Fruit fly (Drosophila melanogaster) whole organism, embryonic: ENCODE measurements around the gene CG31792.
A peak's percentile ranks its signal among the peaks of the same experiment; 100 is the strongest.

Experiments used
- Abd-B ChIP-seq: fragments of 200-800 bp; sonication (Bioruptor generic); optimal IDR thresholded peaks from 2 replicates; lab custom pipeline; 2018; ENCODE audit warnings: missing biosample characterization, mild to moderate bottlenecking, missing genetic modification characterization, moderate library complexity
- Adf1 ChIP-seq: fragments of 200-800 bp; sonication (Bioruptor generic); IDR thresholded peaks from 2 replicates; pipeline ENCODE4 v1.3.6; 2022; ENCODE audit warnings: missing biosample characterization, missing genetic modification characterization
- Aef1 ChIP-seq: fragments of 200-800 bp; sonication (Bioruptor generic); IDR thresholded peaks from 3 replicates; pipeline ENCODE4 v1.3.6; 2022; ENCODE audit warnings: missing biosample characterization, missing genetic modification characterization
- CG10267 ChIP-seq: fragments of 200-800 bp; sonication (Bioruptor generic); optimal IDR thresholded peaks from 2 replicates; lab custom pipeline; 2018; ENCODE audit warnings: missing biosample characterization, mild to moderate bottlenecking, missing genetic modification characterization, moderate library complexity
- CG10462 ChIP-seq: fragments of 200-800 bp; sonication (Bioruptor generic); optimal IDR thresholded peaks from 2 replicates; lab custom pipeline; 2016; ENCODE audit warnings: missing biosample characterization, missing genetic modification characterization
- CG11504 ChIP-seq: fragments of 200-800 bp; sonication (Bioruptor generic); optimal IDR thresholded peaks from 3 replicates; lab custom pipeline; 2019; ENCODE audit warnings: missing biosample characterization, mild to moderate bottlenecking, missing genetic modification characterization, moderate library complexity
- CG11696 ChIP-seq: fragments of 200-800 bp; sonication (Bioruptor generic); IDR thresholded peaks from 2 replicates; pipeline ENCODE4 v1.3.6; 2022; ENCODE audit warnings: missing biosample characterization, missing genetic modification characterization
- CG12236 ChIP-seq: fragments of 200-800 bp; sonication (Bioruptor generic); optimal IDR thresholded peaks from 2 replicates; lab custom pipeline; 2016; ENCODE audit warnings: missing biosample characterization, missing genetic modification characterization
- CG12299 ChIP-seq: fragments of 200-800 bp; sonication (Bioruptor generic); optimal IDR thresholded peaks from 2 replicates; lab custom pipeline; 2018; ENCODE audit warnings: missing biosample characterization, mild to moderate bottlenecking, missing genetic modification characterization
- CG12391 ChIP-seq: fragments of 200-800 bp; sonication (Bioruptor generic); optimal IDR thresholded peaks from 3 replicates; lab custom pipeline; 2018; ENCODE audit warnings: missing biosample characterization, mild to moderate bottlenecking, missing genetic modification characterization, moderate library complexity
- CG14667 ChIP-seq: fragments of 200-800 bp; sonication (Bioruptor generic); IDR thresholded peaks from 2 replicates; pipeline ENCODE4 v1.3.6; 2022; ENCODE audit warnings: missing biosample characterization, missing genetic modification characterization
- CG14710 ChIP-seq: fragments of 200-800 bp; sonication (Bioruptor generic); optimal IDR thresholded peaks from 3 replicates; lab custom pipeline; 2019; ENCODE audit warnings: missing biosample characterization, mild to moderate bottlenecking, missing genetic modification characterization, moderate library complexity
- CG17361 ChIP-seq: fragments of 200-800 bp; sonication (Bioruptor generic); IDR thresholded peaks from 3 replicates; pipeline ENCODE4 v1.3.6; 2022; ENCODE audit warnings: missing biosample characterization, missing genetic modification characterization
- CG2120 ChIP-seq: fragments of 200-800 bp; sonication (Bioruptor generic); optimal IDR thresholded peaks from 3 replicates; lab custom pipeline; 2016; ENCODE audit warnings: missing biosample characterization, missing genetic modification characterization
- CG2202 ChIP-seq: fragments of 200-800 bp; sonication (Bioruptor generic); optimal IDR thresholded peaks from 2 replicates; lab custom pipeline; 2018; ENCODE audit warnings: missing biosample characterization, mild to moderate bottlenecking, missing genetic modification characterization
- CG2678 ChIP-seq: fragments of 200-800 bp; sonication (Bioruptor generic); optimal IDR thresholded peaks from 3 replicates; lab custom pipeline; 2019; ENCODE audit warnings: missing biosample characterization, mild to moderate bottlenecking, missing genetic modification characterization, moderate library complexity
- CG30403 ChIP-seq: fragments of 200-800 bp; sonication (Bioruptor generic); optimal IDR thresholded peaks from 3 replicates; lab custom pipeline; 2016; ENCODE audit warnings: missing biosample characterization, missing genetic modification characterization
- CG3407 ChIP-seq: fragments of 200-800 bp; sonication (Bioruptor generic); optimal IDR thresholded peaks from 2 replicates; lab custom pipeline; 2018; ENCODE audit warnings: missing biosample characterization, mild to moderate bottlenecking, missing genetic modification characterization
- CG4730 ChIP-seq: fragments of 200-800 bp; sonication (Bioruptor generic); IDR thresholded peaks from 2 replicates; pipeline ENCODE4 v1.3.6; 2022; ENCODE audit warnings: missing biosample characterization, missing genetic modification characterization
- CG5180 ChIP-seq: fragments of 200-800 bp; sonication (Bioruptor generic); optimal IDR thresholded peaks from 3 replicates; lab custom pipeline; 2017; ENCODE audit warnings: missing biosample characterization, missing genetic modification characterization, mild to moderate bottlenecking, moderate library complexity, missing genetic modification reagents
- CG6254 ChIP-seq: fragments of 200-800 bp; sonication (Bioruptor generic); optimal IDR thresholded peaks from 3 replicates; lab custom pipeline; 2017; ENCODE audit warnings: mild to moderate bottlenecking, missing biosample characterization, missing genetic modification reagents, missing genetic modification characterization
- CG6683 ChIP-seq: fragments of 200-800 bp; sonication (Bioruptor generic); optimal IDR thresholded peaks from 2 replicates; lab custom pipeline; 2017; ENCODE audit warnings: missing biosample characterization, mild to moderate bottlenecking, missing genetic modification characterization, missing genetic modification reagents
- CG9932 ChIP-seq: fragments of 200-800 bp; sonication (Bioruptor generic); IDR thresholded peaks from 2 replicates; pipeline ENCODE4 v1.3.6; 2022; ENCODE audit warnings: missing biosample characterization, missing genetic modification characterization
- D19A ChIP-seq: fragments of 200-800 bp; optimal IDR thresholded peaks from 3 replicates; lab custom pipeline; 2019; ENCODE audit warnings: missing biosample characterization, mild to moderate bottlenecking, missing genetic modification characterization, moderate library complexity
- Fer2 ChIP-seq: fragments of 200-800 bp; sonication (Bioruptor generic); optimal IDR thresholded peaks from 2 replicates; lab custom pipeline; 2018; ENCODE audit warnings: missing biosample characterization, mild to moderate bottlenecking, missing genetic modification characterization, moderate library complexity
- H2.0 ChIP-seq: fragments of 200-800 bp; sonication (Bioruptor generic); IDR thresholded peaks from 2 replicates; pipeline ENCODE4 v1.3.6; 2022; ENCODE audit warnings: missing biosample characterization, missing genetic modification characterization
- Hr78 ChIP-seq, 2 experiments: fragments of 200-800 bp in 1 of 2; fragments of >200 bp in 1 of 2; sonication (Bioruptor generic) in 1 of 2; optimal IDR thresholded peaks; 2 replicates each; lab custom pipeline; 2017 to 2019; ENCODE audit warnings: missing biosample characterization in 2 of 2, missing genetic modification characterization in 2 of 2, mild to moderate bottlenecking in 1 of 2, moderate library complexity in 1 of 2
- Hsf ChIP-seq: fragments of 200-800 bp; sonication (Bioruptor generic); optimal IDR thresholded peaks from 3 replicates; lab custom pipeline; 2016; ENCODE audit warnings: missing biosample characterization, missing genetic modification characterization
- MBD-R2 ChIP-seq: fragments of 200-800 bp; sonication (Bioruptor generic); IDR thresholded peaks from 2 replicates; pipeline ENCODE4 v1.3.6; 2022; ENCODE audit warnings: missing biosample characterization, missing genetic modification characterization
- Meics ChIP-seq: fragments of 200-800 bp; sonication (Bioruptor generic); optimal IDR thresholded peaks from 2 replicates; lab custom pipeline; 2017; ENCODE audit warnings: missing biosample characterization, mild to moderate bottlenecking, missing genetic modification characterization
- Nf-YB ChIP-seq: fragments of 200-800 bp; sonication (Bioruptor generic); optimal IDR thresholded peaks from 3 replicates; lab custom pipeline; 2019; ENCODE audit warnings: missing biosample characterization, mild to moderate bottlenecking, missing genetic modification characterization, moderate library complexity
- Tbp ChIP-seq: fragments of >200 bp; optimal IDR thresholded peaks from 2 replicates; lab custom pipeline; 2018; ENCODE audit warnings: missing biosample characterization, missing genetic modification characterization
- Usf ChIP-seq: fragments of 200-800 bp; sonication (Bioruptor generic); optimal IDR thresholded peaks from 2 replicates; lab custom pipeline; 2017; ENCODE audit warnings: missing genotype, missing biosample characterization, missing genetic modification characterization
- YL-1 ChIP-seq: fragments of 200-800 bp; sonication (Bioruptor generic); optimal IDR thresholded peaks from 3 replicates; lab custom pipeline; 2017; ENCODE audit warnings: missing biosample characterization, mild to moderate bottlenecking, missing genetic modification characterization
- bab2 ChIP-seq: fragments of 200-800 bp; sonication (Bioruptor generic); optimal IDR thresholded peaks from 2 replicates; lab custom pipeline; 2016; ENCODE audit warnings: missing biosample characterization, missing genetic modification characterization
- btn ChIP-seq: fragments of 200-800 bp; sonication (Bioruptor generic); optimal IDR thresholded peaks from 2 replicates; lab custom pipeline; 2016; ENCODE audit warnings: missing biosample characterization, missing genetic modification characterization
- gce ChIP-seq: fragments of 200-800 bp; sonication (Bioruptor generic); IDR thresholded peaks from 3 replicates; pipeline ENCODE4 v1.3.6; 2022; ENCODE audit warnings: missing biosample characterization, missing genetic modification characterization
- gem ChIP-seq: fragments of 200-800 bp; sonication (Bioruptor generic); optimal IDR thresholded peaks from 2 replicates; lab custom pipeline; 2019; ENCODE audit warnings: missing biosample characterization, mild to moderate bottlenecking, missing genetic modification characterization, moderate library complexity
- lmd ChIP-seq: fragments of 200-800 bp; sonication (Bioruptor generic); IDR thresholded peaks from 2 replicates; pipeline ENCODE4 v1.3.6; 2022; ENCODE audit warnings: missing biosample characterization, missing genetic modification characterization
- oc ChIP-seq: fragments of 200-800 bp; sonication (Bioruptor generic); optimal IDR thresholded peaks from 2 replicates; lab custom pipeline; 2018; ENCODE audit warnings: missing biosample characterization, mild to moderate bottlenecking, missing genetic modification characterization, moderate library complexity
- pan ChIP-seq, 4 experiments: fragments of >200 bp in 3 of 4; fragments of 200-800 bp in 1 of 4; sonication (Bioruptor generic) in 1 of 4; optimal IDR thresholded peaks in 3 of 4; IDR thresholded peaks in 1 of 4; 2 replicates each; pipeline versions ENCODE4 v1.3.6 to Lab custom; 2017 to 2022; ENCODE audit warnings: missing biosample characterization in 2 of 4, missing genetic modification characterization in 2 of 4, mixed read lengths in 1 of 4
- pho ChIP-seq: fragments of 200-800 bp; sonication (Bioruptor generic); optimal IDR thresholded peaks from 2 replicates; lab custom pipeline; 2016; ENCODE audit warnings: missing biosample characterization, missing genetic modification characterization
- phol ChIP-seq: fragments of 200-800 bp; sonication (Bioruptor generic); optimal IDR thresholded peaks from 3 replicates; lab custom pipeline; 2018; ENCODE audit warnings: missing biosample characterization, mild to moderate bottlenecking, missing genetic modification characterization, moderate library complexity
- prd ChIP-seq, 3 experiments: fragments of >200 bp in 2 of 3; fragments of 200-800 bp in 1 of 3; sonication (Bioruptor generic) in 1 of 3; optimal IDR thresholded peaks in 2 of 3; IDR thresholded peaks in 1 of 3; 2 replicates in 2 of 3; 3 replicates in 1 of 3; pipeline versions ENCODE4 v1.3.6 to Lab custom; 2017 to 2022; ENCODE audit warnings: missing biosample characterization in 1 of 3, missing genetic modification characterization in 1 of 3
- pros ChIP-seq: fragments of 200-800 bp; sonication (Bioruptor generic); optimal IDR thresholded peaks from 3 replicates; lab custom pipeline; 2019; ENCODE audit warnings: missing biosample characterization, mild to moderate bottlenecking, missing genetic modification characterization, moderate library complexity
- scrt ChIP-seq: fragments of 200-800 bp; sonication (Bioruptor generic); optimal IDR thresholded peaks from 2 replicates; lab custom pipeline; 2018; ENCODE audit warnings: missing biosample characterization, mild to moderate bottlenecking, missing genetic modification characterization, moderate library complexity
- shn ChIP-seq: fragments of 200-800 bp; sonication (Bioruptor generic); optimal IDR thresholded peaks from 3 replicates; lab custom pipeline; 2016; ENCODE audit warnings: missing biosample characterization, missing genetic modification characterization
- sr ChIP-seq: fragments of 200-800 bp; sonication (Bioruptor generic); IDR thresholded peaks from 3 replicates; pipeline ENCODE4 v1.3.6; 2022; ENCODE audit warnings: missing biosample characterization, missing genetic modification characterization
- tin ChIP-seq: fragments of 200-800 bp; sonication (Bioruptor generic); optimal IDR thresholded peaks from 3 replicates; lab custom pipeline; 2016; ENCODE audit warnings: missing biosample characterization, missing genetic modification characterization
- z ChIP-seq: fragments of 200-800 bp; sonication (Bioruptor generic); IDR thresholded peaks from 3 replicates; pipeline ENCODE4 v1.3.6; 2022; ENCODE audit warnings: missing biosample characterization, missing genetic modification characterization

The CG31792 gene

dm6 chr2L:18966214-18966556 lies 31.1 kb upstream of the CG31792 start (continued):
- TF ChIP-seq CG5180 (GFP tag; lab: Kevin White, UChicago) (no peak), scrt (GFP tag; lab: Kevin White, UChicago) (peak; percentile 76), sr (GFP tag; lab: Robert Waterston, UW) (no peak), tin (GFP tag; lab: Kevin White, UChicago) (peak; percentile 62), gce (peak; percentile 65; the same call in 1 of the 3 replicates), CG30403 (GFP tag; lab: Kevin White, UChicago) (peak; percentile 57), CG14667 (GFP tag; lab: Robert Waterston, UW) (peak; percentile 80), CG11696 (GFP tag; lab: Robert Waterston, UW) (peak; percentile 85), D19A (tag; lab: Kevin White, UChicago) (peak; percentile 37), phol (peak; percentile 72), CG4730 (GFP tag; lab: Robert Waterston, UW) (peak; percentile 89), pros (GFP tag; lab: Kevin White, UChicago) (no peak), CG10267 (tag; lab: Kevin White, UChicago) (peak; percentile 52), MBD-R2 (GFP tag; lab: Robert Waterston, UW) (peak; percentile 83), Hr78 (GFP tag; optimal IDR thresholded peaks at IDR 0.05; lab: Kevin White, UChicago) (no peak), CG12236 (GFP tag; lab: Kevin White, UChicago) (no peak), Meics (GFP tag; lab: Kevin White, UChicago) (peak; percentile 89), CG2202 (tag; lab: Kevin White, UChicago) (no peak), oc (tag; lab: Kevin White, UChicago) (peak; percentile 16), Tbp (GFP tag; lab: Kevin White, UChicago) (no peak), CG3407 (GFP tag; lab: Kevin White, UChicago) (no peak), H2.0 (GFP tag; lab: Robert Waterston, UW) (peak; percentile 88), CG2120 (peak; percentile 86), CG14710 (tag; lab: Kevin White, UChicago) (peak; percentile 47), CG6254 (GFP tag; lab: Kevin White, UChicago) (peak; percentile 47), Abd-B (GFP tag; lab: Kevin White, UChicago) (peak; percentile 53), YL-1 (GFP tag; lab: Kevin White, UChicago) (no peak), CG9932 (GFP tag; lab: Robert Waterston, UW) (peak; percentile 95), Usf (GFP tag; lab: Kevin White, UChicago) (peak; percentile 33), CG17361 (peak; percentile 43), Hsf (GFP tag; lab: Kevin White, UChicago) (peak; percentile 62), shn (GFP tag; lab: Kevin White, UChicago) (no peak), CG10462 (GFP tag; lab: Kevin White, UChicago) (peak; percentile 0), CG12299 (tag; lab: Kevin White, UChicago) (peak; percentile 68), lmd (GFP tag; lab: Robert Waterston, UW) (peak; percentile 94), z (GFP tag; lab: Robert Waterston, UW) (peak; percentile 24; the same call in 1 of the 3 replicates), CG2678 (tag; lab: Kevin White, UChicago) (peak; percentile 92), bab2 (GFP tag; lab: Kevin White, UChicago) (peak; percentile 4), Nf-YB (GFP tag; lab: Kevin White, UChicago) (peak; percentile 8), CG11504 (tag; lab: Kevin White, UChicago) (peak; percentile 81), CG6683 (GFP tag; lab: Kevin White, UChicago) (peak; percentile 60), Fer2 (tag; lab: Kevin White, UChicago) (peak; percentile 77), pan (optimal IDR thresholded peaks at IDR 0.05; lab: Kevin White, UChicago) (no peak), pan (GFP tag; optimal IDR thresholded peaks at IDR 0.05 in 1 of 2, IDR thresholded peaks at IDR 0.05 in 1 of 2) (peak in 1 of 2 experiments; percentile 92), CG12391 (tag; lab: Kevin White, UChicago) (peak; percentile 67), gem (tag; lab: Kevin White, UChicago) (peak; percentile 87), pho (peak; percentile 73), prd (optimal IDR thresholded peaks at IDR 0.05; lab: Kevin White, UChicago) (no peak), prd (GFP tag; IDR thresholded peaks at IDR 0.05; lab: Robert Waterston, UW) (peak; percentile 92), btn (GFP tag; lab: Kevin White, UChicago) (no peak), Adf1 (GFP tag; lab: Robert Waterston, UW) (peak; percentile 77), Aef1 (peak; percentile 86)
